Worm (Caenorhabditis elegans) whole organism, L2 larva: ENCODE measurements around the gene str-101.

Experiments used
- C34F6.9 ChIP-seq: fragments of 150-350 bp; optimal IDR thresholded peaks from 2 replicates; lab custom pipeline; 2014; ENCODE audit warnings: missing biosample characterization, missing genetic modification characterization
- F13H6.1 ChIP-seq: sonication (generic microtip); optimal IDR thresholded peaks from 2 replicates; lab custom pipeline; 2016; ENCODE audit warnings: missing genetic modification characterization, missing compliant biosample characterization
- R02D3.7 ChIP-seq: fragments of 150-350 bp; optimal IDR thresholded peaks from 2 replicates; lab custom pipeline; 2014; ENCODE audit warnings: missing biosample characterization, missing genetic modification characterization
- Y55F3AM.14 ChIP-seq: fragments of 200-800 bp; sonication (Bioruptor generic); optimal IDR thresholded peaks from 2 replicates; lab custom pipeline; 2018; ENCODE audit warnings: mild to moderate bottlenecking, missing genetic modification characterization, missing compliant biosample characterization
- alr-1 ChIP-seq: fragments of 150-350 bp; optimal IDR thresholded peaks from 2 replicates; lab custom pipeline; 2014; ENCODE audit warnings: missing biosample characterization, missing genetic modification characterization
- aly-2 ChIP-seq: fragments of 150-350 bp; optimal IDR thresholded peaks from 2 replicates; lab custom pipeline; 2014; ENCODE audit warnings: missing biosample characterization, missing genetic modification characterization
- ama-1 ChIP-seq: fragments of 150-350 bp; optimal IDR thresholded peaks from 2 replicates; lab custom pipeline; 2018; ENCODE audit warnings: inconsistent platforms
- ceh-82 ChIP-seq: fragments of 150-350 bp; optimal IDR thresholded peaks from 2 replicates; lab custom pipeline; 2014; ENCODE audit warnings: missing biosample characterization, missing genetic modification characterization
- egl-27 ChIP-seq: sonication (generic microtip); optimal IDR thresholded peaks from 3 replicates; lab custom pipeline; 2017; ENCODE audit warnings: missing biosample characterization, missing genetic modification reagents, missing genetic modification characterization
- elt-3 ChIP-seq: sonication (generic microtip); optimal IDR thresholded peaks from 2 replicates; lab custom pipeline; 2017; ENCODE audit warnings: missing biosample characterization, missing genetic modification characterization
- fos-1 ChIP-seq: fragments of 150-350 bp; optimal IDR thresholded peaks from 2 replicates; lab custom pipeline; 2014; ENCODE audit warnings: missing biosample characterization, missing genetic modification characterization
- gmeb-1 ChIP-seq: fragments of 150-350 bp; optimal IDR thresholded peaks from 2 replicates; lab custom pipeline; 2014; ENCODE audit warnings: missing biosample characterization, missing genetic modification characterization
- lin-11 ChIP-seq: fragments of 150-350 bp; sonication (generic microtip); optimal IDR thresholded peaks from 2 replicates; lab custom pipeline; 2014; ENCODE audit warnings: missing biosample characterization, missing genetic modification characterization, inconsistent platforms, mixed read lengths
- lin-13 ChIP-seq: fragments of 150-350 bp; optimal IDR thresholded peaks from 2 replicates; lab custom pipeline; 2014; ENCODE audit warnings: missing biosample characterization, missing genetic modification reagents, missing genetic modification characterization
- lsy-2 ChIP-seq, 2 experiments: fragments of 150-350 bp in 1 of 2; sonication (generic microtip) in 1 of 2; optimal IDR thresholded peaks; 2 replicates each; lab custom pipeline; 2014 to 2017; ENCODE audit warnings: missing biosample characterization in 2 of 2, missing genetic modification characterization in 2 of 2
- mab-5 ChIP-seq: fragments of 150-350 bp; optimal IDR thresholded peaks from 2 replicates; lab custom pipeline; 2014; ENCODE audit warnings: missing biosample characterization, missing genetic modification characterization
- mbf-1 ChIP-seq: sonication (generic microtip); optimal IDR thresholded peaks from 2 replicates; lab custom pipeline; 2017; ENCODE audit warnings: missing biosample characterization, missing genetic modification characterization
- mdl-1 ChIP-seq, 2 experiments: fragments of 150-350 bp in 1 of 2; sonication (generic microtip) in 1 of 2; optimal IDR thresholded peaks; 2 replicates each; lab custom pipeline; 2017; ENCODE audit warnings: missing biosample characterization in 2 of 2, missing genetic modification characterization in 2 of 2
- nhr-11 ChIP-seq: fragments of 150-350 bp; optimal IDR thresholded peaks from 2 replicates; lab custom pipeline; 2014; ENCODE audit warnings: missing biosample characterization, missing genetic modification characterization
- nhr-12 ChIP-seq: fragments of 150-350 bp; optimal IDR thresholded peaks from 2 replicates; lab custom pipeline; 2014; ENCODE audit warnings: missing biosample characterization, missing genetic modification characterization
- nhr-129 ChIP-seq: fragments of 150-350 bp; optimal IDR thresholded peaks from 2 replicates; lab custom pipeline; 2014; ENCODE audit warnings: missing biosample characterization, missing genetic modification characterization
- nhr-23 ChIP-seq: fragments of 150-350 bp; optimal IDR thresholded peaks from 2 replicates; lab custom pipeline; 2014; ENCODE audit warnings: missing biosample characterization, missing genetic modification reagents, missing genetic modification characterization
- nhr-237 ChIP-seq: fragments of 150-350 bp; optimal IDR thresholded peaks from 2 replicates; lab custom pipeline; 2014; ENCODE audit warnings: missing biosample characterization, missing genetic modification characterization
- nhr-25 ChIP-seq: fragments of 150-350 bp; sonication (generic microtip); optimal IDR thresholded peaks from 3 replicates; lab custom pipeline; 2014; ENCODE audit warnings: missing biosample characterization, missing genetic modification characterization
- nhr-77 ChIP-seq: fragments of 150-350 bp; optimal IDR thresholded peaks from 2 replicates; lab custom pipeline; 2014; ENCODE audit warnings: missing biosample characterization, missing genetic modification characterization
- sem-4 ChIP-seq: fragments of 150-350 bp; optimal IDR thresholded peaks from 2 replicates; lab custom pipeline; 2014; ENCODE audit warnings: missing biosample characterization, missing genetic modification reagents, missing genetic modification characterization
- skn-1 ChIP-seq: sonication (generic microtip); optimal IDR thresholded peaks from 2 replicates; lab custom pipeline; 2017; ENCODE audit warnings: missing biosample characterization, missing genetic modification characterization
- sma-3 ChIP-seq: sonication (generic microtip); optimal IDR thresholded peaks from 2 replicates; lab custom pipeline; 2016; ENCODE audit warnings: missing genetic modification reagents, missing genetic modification characterization, missing compliant biosample characterization
- sma-9 ChIP-seq, 2 experiments: fragments of 150-350 bp in 1 of 2; sonication (generic microtip) in 1 of 2; optimal IDR thresholded peaks; 2 replicates each; lab custom pipeline; 2014 to 2016; ENCODE audit warnings: missing genetic modification characterization in 2 of 2, mild to moderate bottlenecking in 1 of 2, missing biosample characterization in 1 of 2, missing compliant biosample characterization in 1 of 2, missing genetic modification reagents in 1 of 2, moderate library complexity in 1 of 2
- snpc-4 ChIP-seq: fragments of 150-350 bp; optimal IDR thresholded peaks from 2 replicates; lab custom pipeline; 2014; ENCODE audit warnings: missing biosample characterization, missing genetic modification characterization
- unc-39 ChIP-seq: fragments of 150-350 bp; optimal IDR thresholded peaks from 2 replicates; lab custom pipeline; 2014; ENCODE audit warnings: missing biosample characterization, missing genetic modification characterization
- unc-62 ChIP-seq: fragments of 150-350 bp; optimal IDR thresholded peaks from 2 replicates; lab custom pipeline; 2014; ENCODE audit warnings: missing biosample characterization, missing genetic modification reagents, missing genetic modification characterization
- zag-1 ChIP-seq: fragments of 150-350 bp; optimal IDR thresholded peaks from 2 replicates; lab custom pipeline; 2014; ENCODE audit warnings: missing biosample characterization, missing genetic modification characterization
- ztf-1 ChIP-seq: fragments of 200-800 bp; sonication (Bioruptor generic); conservative IDR thresholded peaks from 2 replicates; pipeline ENCODE4 v1.3.6; 2022; ENCODE audit warnings: missing genetic modification characterization, missing compliant biosample characterization

The str-101 gene

DNA sequence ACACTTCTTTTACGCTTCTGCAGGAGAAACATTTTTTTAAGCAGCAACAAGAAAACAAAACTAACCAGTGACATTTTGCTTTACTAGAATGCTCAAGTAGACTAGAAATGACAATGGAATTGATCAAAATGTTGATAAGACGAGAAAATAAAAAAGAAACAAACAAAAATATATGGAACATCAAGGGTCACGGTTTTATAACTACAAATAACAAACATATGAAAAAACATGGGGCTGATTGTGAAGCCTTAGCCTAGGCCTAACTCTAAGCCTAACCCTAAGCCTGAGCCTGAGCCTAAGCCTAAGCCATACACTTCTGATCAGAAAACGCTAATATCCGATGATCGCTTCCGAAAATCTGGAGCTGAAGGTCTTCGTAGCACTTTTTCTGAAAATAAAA, 18.7 kb upstream of the str-101 start, which contains the start of gene Y6E2A.10:
Gene Y6E2A.10, minus strand, starts transcription at position 101 of the 400 bp plus-strand sequence.
- TF ChIP-seq ceh-82 (tag; lab: Kevin White, UChicago) = no peak
- no peak for TF ChIP-seq lsy-2 (tag; optimal IDR thresholded peaks at IDR 0.05; lab: Kevin White, UChicago)
- no peak for TF ChIP-seq ztf-1 (GFP tag; lab: Robert Waterston, UW)
- TF ChIP-seq sem-4 (tag; lab: Kevin White, UChicago) = no peak
- no peak for TF ChIP-seq skn-1 (tag; lab: Kevin White, UChicago)
- no peak for TF ChIP-seq aly-2
- TF ChIP-seq lin-11 (tag; lab: Kevin White, UChicago) = no peak
- no peak for TF ChIP-seq mbf-1
- TF ChIP-seq fos-1 (tag; lab: Kevin White, UChicago) = no peak
- no peak for TF ChIP-seq C34F6.9
- TF ChIP-seq nhr-11 = no peak
- no peak for TF ChIP-seq nhr-77 (tag; lab: Kevin White, UChicago)
- TF ChIP-seq F13H6.1 = no peak
- no peak for TF ChIP-seq sma-9 (GFP tag; optimal IDR thresholded peaks at IDR 0.05; lab: Kevin White, UChicago)
- no peak for TF ChIP-seq sma-9 (tag; optimal IDR thresholded peaks at IDR 0.05; lab: Kevin White, UChicago)
- TF ChIP-seq snpc-4 (tag; lab: Kevin White, UChicago) = no peak
- TF ChIP-seq gmeb-1 = no peak
- TF ChIP-seq nhr-237 (tag; lab: Kevin White, UChicago) = no peak
- TF ChIP-seq nhr-23 = no peak
- no peak for TF ChIP-seq R02D3.7 (tag; lab: Kevin White, UChicago)

DNA sequence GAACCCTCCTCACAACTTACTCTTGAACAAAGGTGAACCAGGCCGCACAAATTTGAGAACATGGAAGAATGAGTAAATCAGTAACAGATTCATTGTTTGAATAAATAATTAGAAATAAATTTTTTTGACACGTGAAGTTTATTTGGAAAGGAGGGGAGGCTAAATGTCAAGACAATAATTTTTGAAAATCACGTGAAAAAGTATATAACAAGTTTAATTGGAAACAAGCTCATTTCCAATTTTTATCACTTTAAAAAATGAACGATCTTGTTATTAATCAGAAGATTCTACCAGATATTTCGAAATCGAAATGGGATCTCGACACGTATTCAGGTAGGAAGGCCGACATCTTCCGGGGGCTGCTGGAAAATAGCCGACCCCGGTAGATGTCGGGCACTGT, 14.8 kb upstream of the str-101 start, which contains the start of the genes irld-57 and sfxn-1.3:
Gene irld-57, minus strand, starts transcription at position 101 of the 400 bp plus-strand sequence.
Gene sfxn-1.3, plus strand, starts transcription at position 232 of the 400 bp plus-strand sequence.
- TF ChIP-seq mbf-1 = no peak
- TF ChIP-seq nhr-25 (tag; lab: Kevin White, UChicago) = no peak
- no peak for TF ChIP-seq nhr-237 (tag; lab: Kevin White, UChicago)
- no peak for TF ChIP-seq nhr-11
- no peak for TF ChIP-seq gmeb-1
- no peak for TF ChIP-seq egl-27
- TF ChIP-seq nhr-129 (tag; lab: Kevin White, UChicago) = no peak

DNA sequence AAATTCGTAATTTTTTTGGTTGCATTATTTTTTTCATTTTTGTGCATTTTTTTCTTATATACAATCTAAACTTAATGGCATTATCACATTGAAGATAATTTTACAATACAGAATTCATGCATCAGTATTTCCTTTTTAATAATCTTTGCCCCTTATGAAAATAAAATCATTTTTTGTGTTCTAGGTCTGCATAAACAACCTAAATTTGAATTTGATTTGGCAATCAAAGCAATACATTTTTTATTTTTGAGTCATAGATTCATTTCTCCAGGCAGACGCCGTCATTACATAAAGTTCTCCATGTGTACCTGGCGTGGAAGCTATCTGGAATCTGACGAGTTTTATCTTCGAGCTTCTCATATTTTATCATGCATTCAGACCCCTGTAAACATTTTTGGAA, 10.1 kb upstream of the str-101 start, which contains the start of gene srh-140:
Gene srh-140, plus strand, starts transcription at position 301 of the 400 bp plus-strand sequence.
- TF ChIP-seq lin-11 (tag; lab: Kevin White, UChicago) (no peak), unc-39 (tag; lab: Kevin White, UChicago) (no peak), nhr-11 (no peak), lin-13 (GFP tag; lab: Kevin White, UChicago) (no peak), sma-9 (GFP tag; optimal IDR thresholded peaks at IDR 0.05; lab: Kevin White, UChicago) (no peak), sma-9 (tag; optimal IDR thresholded peaks at IDR 0.05; lab: Kevin White, UChicago) (no peak), zag-1 (tag; lab: Kevin White, UChicago) (no peak), nhr-237 (tag; lab: Kevin White, UChicago) (no peak), nhr-23 (no peak), egl-27 (no peak), nhr-12 (tag; lab: Kevin White, UChicago) (no peak), ama-1 (no peak), mab-5 (tag; lab: Kevin White, UChicago) (no peak), Y55F3AM.14 (no peak)

DNA sequence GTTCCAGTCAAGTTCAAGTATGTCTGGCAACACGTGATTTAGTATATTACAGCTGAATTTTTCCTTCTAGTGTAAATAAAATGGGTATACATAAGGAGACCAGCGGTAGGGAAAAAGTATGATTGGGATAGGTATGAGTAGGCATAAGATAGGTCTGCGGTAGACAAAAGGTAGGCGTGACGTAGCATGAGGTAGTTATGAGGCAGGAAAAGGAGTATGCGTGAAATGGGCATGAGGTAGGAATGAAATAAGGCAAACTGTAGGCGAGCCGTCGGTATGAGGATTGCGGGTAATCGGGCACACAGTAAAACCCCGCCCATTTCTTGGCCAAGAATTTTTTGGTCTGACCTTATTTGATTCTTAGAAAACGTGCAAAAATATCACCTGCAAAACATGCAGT, 9.6 kb upstream of the str-101 start:
- TF ChIP-seq alr-1 (tag; lab: Kevin White, UChicago) (no peak), elt-3 (tag; lab: Kevin White, UChicago) (no peak)
- TF ChIP-seq, all 48 proteins: peak for 0

ce11 chrV:15719570-15719969, 7.8 kb upstream of the str-101 start, which contains the start of gene Y6E2A.7:
TSS of gene Y6E2A.7 (plus strand) at chrV:15719870.
- TF ChIP-seq lin-11 (tag; lab: Kevin White, UChicago) (no peak), mdl-1 (tag; optimal IDR thresholded peaks at IDR 0.05; lab: Kevin White, UChicago) (no peak), unc-62 (GFP tag; lab: Kevin White, UChicago) (no peak), fos-1 (tag; lab: Kevin White, UChicago) (no peak), sma-3 (GFP tag; lab: Kevin White, UChicago) (no peak)
